Worm (Caenorhabditis elegans) whole organism, L4 larva: Measurements from ENCODE around the gene K09E9.1.

Source experiments
- ces-1 ChIP-seq: fragments of 150-350 bp; sonication (generic microtip); optimal IDR thresholded peaks from 4 replicates; lab custom pipeline; 2014; ENCODE audit warnings: missing biosample characterization, missing genetic modification reagents, missing genetic modification characterization
- pha-4 ChIP-seq, 2 experiments: fragments of 150-350 bp in 1 of 2; fragments of 200-800 bp in 1 of 2; sonication (Bioruptor generic) in 1 of 2; IDR thresholded peaks in 1 of 2; optimal IDR thresholded peaks in 1 of 2; 2 replicates each; pipeline versions ENCODE4 v1.3.6 to Lab custom; 2014 to 2022; ENCODE audit warnings: missing genetic modification characterization in 2 of 2, missing genetic modification reagents in 2 of 2, missing biosample characterization in 1 of 2, missing compliant biosample characterization in 1 of 2

ce11 chrX:15629615-15630014, 9.3 kb downstream of the K09E9.1 start:
- TF ChIP-seq pha-4 (GFP tag; IDR thresholded peaks at IDR 0.05; lab: Robert Waterston, UW): no peak
- TF ChIP-seq pha-4 (tag; optimal IDR thresholded peaks at IDR 0.05; lab: Kevin White, UChicago): no peak
- no peak for TF ChIP-seq ces-1 (GFP tag; lab: Kevin White, UChicago)
